Worm (Caenorhabditis elegans) whole organism, late embryonic: ENCODE data around the gene F35G12.12.
A peak's percentile ranks its signal among the peaks of the same experiment; 100 is the strongest.

ENCODE experiments used
- C08G9.2 ChIP-seq: sonication (generic microtip); optimal IDR thresholded peaks from 2 replicates; lab custom pipeline; 2016; ENCODE audit warnings: mild to moderate bottlenecking, missing genetic modification characterization, moderate library complexity, missing compliant biosample characterization
- F13H6.1 ChIP-seq: sonication (generic microtip); optimal IDR thresholded peaks from 2 replicates; lab custom pipeline; 2016; ENCODE audit warnings: missing genetic modification characterization, missing compliant biosample characterization
- K09A11.1 ChIP-seq: sonication (generic microtip); optimal IDR thresholded peaks from 2 replicates; lab custom pipeline; 2017; ENCODE audit warnings: antibody characterized with exemption, mild to moderate bottlenecking, missing genetic modification characterization, missing compliant biosample characterization; ENCODE audit not compliant: insufficient read depth
- Y22D7AL.16 ChIP-seq: sonication (generic microtip); optimal IDR thresholded peaks from 2 replicates; lab custom pipeline; 2016; ENCODE audit warnings: missing genetic modification characterization, missing compliant biosample characterization
- ceh-14 ChIP-seq: sonication (generic microtip); optimal IDR thresholded peaks from 2 replicates; lab custom pipeline; 2016; ENCODE audit warnings: missing genotype, missing genetic modification characterization, missing compliant biosample characterization
- ceh-18 ChIP-seq: sonication (generic microtip); optimal IDR thresholded peaks from 2 replicates; lab custom pipeline; 2016; ENCODE audit warnings: missing genetic modification characterization, missing compliant biosample characterization
- ceh-19 ChIP-seq: fragments of 200-800 bp; sonication (Bioruptor generic); optimal IDR thresholded peaks from 2 replicates; lab custom pipeline; 2018; ENCODE audit warnings: mild to moderate bottlenecking, missing genetic modification characterization, missing compliant biosample characterization
- ceh-22 ChIP-seq: sonication (generic microtip); optimal IDR thresholded peaks from 2 replicates; lab custom pipeline; 2017; ENCODE audit warnings: missing biosample characterization, missing genetic modification characterization
- ceh-30 ChIP-seq: fragments of 150-350 bp; optimal IDR thresholded peaks from 2 replicates; lab custom pipeline; 2014; ENCODE audit warnings: missing biosample characterization, missing genetic modification characterization
- ceh-31 ChIP-seq: sonication (generic microtip); optimal IDR thresholded peaks from 2 replicates; lab custom pipeline; 2016; ENCODE audit warnings: missing genetic modification characterization, missing compliant biosample characterization
- ceh-34 ChIP-seq: sonication (generic microtip); optimal IDR thresholded peaks from 2 replicates; lab custom pipeline; 2016; ENCODE audit warnings: mild to moderate bottlenecking, missing genetic modification characterization, missing compliant biosample characterization
- ceh-45 ChIP-seq: fragments of 200-800 bp; sonication (Bioruptor generic); IDR thresholded peaks from 2 replicates; pipeline ENCODE4 v1.3.6; 2022; ENCODE audit warnings: missing genetic modification reagents, missing genetic modification characterization, missing compliant biosample characterization
- ceh-48 ChIP-seq: sonication (generic microtip); optimal IDR thresholded peaks from 2 replicates; lab custom pipeline; 2016; ENCODE audit warnings: missing genetic modification characterization, inconsistent platforms, missing compliant biosample characterization
- ceh-6 ChIP-seq: fragments of 200-800 bp; sonication (Bioruptor generic); optimal IDR thresholded peaks from 2 replicates; lab custom pipeline; 2018; ENCODE audit warnings: mild to moderate bottlenecking, missing genetic modification characterization, missing compliant biosample characterization
- che-1 ChIP-seq: sonication (generic microtip); optimal IDR thresholded peaks from 2 replicates; lab custom pipeline; 2016; ENCODE audit warnings: mild to moderate bottlenecking, missing genetic modification characterization, missing compliant biosample characterization
- dmd-4 ChIP-seq: sonication (generic microtip); optimal IDR thresholded peaks from 2 replicates; lab custom pipeline; 2016; ENCODE audit warnings: borderline replicate concordance, missing genetic modification characterization, missing compliant biosample characterization
- elt-2 ChIP-seq: sonication (generic microtip); optimal IDR thresholded peaks from 2 replicates; lab custom pipeline; 2016; ENCODE audit warnings: missing genetic modification reagents, missing genetic modification characterization, missing compliant biosample characterization
- elt-4 ChIP-seq: sonication (generic microtip); optimal IDR thresholded peaks from 2 replicates; lab custom pipeline; 2016; ENCODE audit warnings: missing genetic modification characterization, missing compliant biosample characterization
- fax-1 ChIP-seq: sonication (generic microtip); optimal IDR thresholded peaks from 2 replicates; lab custom pipeline; 2016; ENCODE audit warnings: missing genotype, missing genetic modification characterization, missing compliant biosample characterization
- fkh-10 ChIP-seq: fragments of 150-350 bp; optimal IDR thresholded peaks from 2 replicates; lab custom pipeline; 2014; ENCODE audit warnings: missing biosample characterization, missing genetic modification reagents, missing genetic modification characterization
- hlh-15 ChIP-seq: sonication (generic microtip); optimal IDR thresholded peaks from 2 replicates; lab custom pipeline; 2016; ENCODE audit warnings: missing genetic modification characterization, missing compliant biosample characterization
- lim-6 ChIP-seq: sonication (generic microtip); optimal IDR thresholded peaks from 2 replicates; lab custom pipeline; 2016; ENCODE audit warnings: missing genetic modification characterization, missing compliant biosample characterization
- madf-2 ChIP-seq: sonication (generic microtip); optimal IDR thresholded peaks from 2 replicates; lab custom pipeline; 2017; ENCODE audit warnings: missing genetic modification characterization, missing compliant biosample characterization
- mec-3 ChIP-seq: sonication (generic microtip); optimal IDR thresholded peaks from 2 replicates; lab custom pipeline; 2016; ENCODE audit warnings: borderline replicate concordance, missing genetic modification characterization, missing compliant biosample characterization
- nfya-1 ChIP-seq: sonication (generic microtip); optimal IDR thresholded peaks from 2 replicates; lab custom pipeline; 2017; ENCODE audit warnings: missing genetic modification characterization, mild to moderate bottlenecking, missing compliant biosample characterization, antibody characterized with exemption, moderate library complexity
- npax-4 ChIP-seq: sonication (generic microtip); optimal IDR thresholded peaks from 2 replicates; lab custom pipeline; 2016; ENCODE audit warnings: missing genetic modification characterization, missing compliant biosample characterization
- pag-3 ChIP-seq: sonication (generic microtip); optimal IDR thresholded peaks from 2 replicates; lab custom pipeline; 2016; ENCODE audit warnings: missing compliant biosample characterization, missing genetic modification characterization, borderline replicate concordance
- pha-2 ChIP-seq: sonication (generic microtip); optimal IDR thresholded peaks from 2 replicates; lab custom pipeline; 2017; ENCODE audit warnings: mild to moderate bottlenecking, missing genetic modification characterization, missing compliant biosample characterization
- pros-1 ChIP-seq: fragments of 150-350 bp; optimal IDR thresholded peaks from 2 replicates; lab custom pipeline; 2014; ENCODE audit warnings: missing biosample characterization, missing genetic modification reagents, missing genetic modification characterization
- ref-2 ChIP-seq: sonication (generic microtip); optimal IDR thresholded peaks from 2 replicates; lab custom pipeline; 2016; ENCODE audit warnings: missing genetic modification characterization, missing compliant biosample characterization
- rnt-1 ChIP-seq: sonication (generic microtip); optimal IDR thresholded peaks from 2 replicates; lab custom pipeline; 2016; ENCODE audit warnings: missing genetic modification characterization, missing compliant biosample characterization
- sox-2 ChIP-seq: fragments of 200-800 bp; sonication (Bioruptor generic); IDR thresholded peaks from 2 replicates; pipeline ENCODE4 v1.3.6; 2022; ENCODE audit warnings: missing genetic modification reagents, missing genetic modification characterization, missing compliant biosample characterization
- syd-9 ChIP-seq: sonication (generic microtip); optimal IDR thresholded peaks from 2 replicates; lab custom pipeline; 2016; ENCODE audit warnings: mild to moderate bottlenecking, missing genetic modification characterization, moderate library complexity, missing compliant biosample characterization
- tbx-2 ChIP-seq: sonication (generic microtip); optimal IDR thresholded peaks from 2 replicates; lab custom pipeline; 2016; ENCODE audit warnings: missing genetic modification characterization, missing compliant biosample characterization
- tbx-7 ChIP-seq: sonication (generic microtip); optimal IDR thresholded peaks from 2 replicates; lab custom pipeline; 2016; ENCODE audit warnings: missing genotype, missing genetic modification characterization, missing compliant biosample characterization
- ttx-3 ChIP-seq: sonication (generic microtip); optimal IDR thresholded peaks from 2 replicates; lab custom pipeline; 2016; ENCODE audit warnings: missing genetic modification reagents, missing genetic modification characterization, missing compliant biosample characterization
- unc-42 ChIP-seq: sonication (generic microtip); optimal IDR thresholded peaks from 2 replicates; lab custom pipeline; 2016; ENCODE audit warnings: missing genotype, missing genetic modification characterization, missing compliant biosample characterization
- unc-55 ChIP-seq: sonication (generic microtip); optimal IDR thresholded peaks from 2 replicates; lab custom pipeline; 2017; ENCODE audit warnings: missing biosample characterization, missing genetic modification reagents, missing genetic modification characterization
- zip-5 ChIP-seq: sonication (generic microtip); optimal IDR thresholded peaks from 2 replicates; lab custom pipeline; 2016; ENCODE audit warnings: missing genetic modification characterization, missing compliant biosample characterization
- ztf-16 ChIP-seq: sonication (generic microtip); optimal IDR thresholded peaks from 2 replicates; lab custom pipeline; 2017; ENCODE audit warnings: missing genetic modification characterization, missing compliant biosample characterization

F35G12.12 gene

DNA sequence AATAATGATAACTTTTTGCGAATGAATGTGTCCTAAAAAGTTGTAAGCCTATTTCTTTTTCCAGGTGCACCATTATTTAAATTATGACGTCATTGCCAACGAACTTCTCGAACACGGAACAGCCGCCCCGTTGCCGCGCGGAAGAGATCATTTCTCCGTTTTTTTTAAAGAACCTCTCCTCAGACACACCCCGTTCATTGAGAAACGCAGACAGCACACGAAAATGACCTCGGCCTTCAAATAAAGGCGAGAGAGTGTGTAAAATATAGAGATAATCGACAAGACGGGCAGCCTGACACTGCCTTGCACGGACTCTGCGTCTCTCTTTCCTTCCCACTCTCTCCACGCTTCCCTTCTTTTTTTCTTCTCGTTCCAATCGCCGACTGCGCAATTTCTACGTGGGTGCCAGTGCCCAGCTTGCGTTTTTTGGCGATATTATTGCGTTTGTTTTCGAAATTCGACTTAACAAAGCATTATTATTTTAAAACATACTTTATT is 21.2 kb upstream of the F35G12.12 start (continued):
- TF ChIP-seq tbx-7 (tag; lab: Kevin White, UChicago) (no peak), unc-42 (tag; lab: Kevin White, UChicago) (peak; percentile 7), ztf-16 (tag; lab: Kevin White, UChicago) (no peak), fax-1 (tag; lab: Kevin White, UChicago) (no peak)

DNA sequence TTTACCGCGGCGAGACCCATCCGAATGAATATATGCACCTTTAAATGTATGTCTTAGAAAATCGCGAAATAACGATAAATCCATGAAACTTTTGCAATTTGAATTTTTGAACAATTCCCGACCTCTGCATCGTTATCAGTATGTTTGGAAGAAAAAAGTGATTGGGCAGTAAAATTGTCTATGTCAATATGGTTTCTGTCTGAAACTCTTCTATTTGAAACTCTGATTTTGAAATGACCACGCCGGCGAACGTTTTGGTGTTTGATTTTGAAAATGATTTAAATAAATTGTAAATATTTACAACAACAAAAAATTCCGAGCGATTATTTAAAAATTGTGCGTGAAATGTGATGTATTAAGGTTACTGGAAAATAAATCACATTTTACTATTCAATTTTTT is 20.3 kb upstream of the F35G12.12 start:
- no peak for TF ChIP-seq ceh-30 (tag; lab: Kevin White, UChicago)
- no peak for TF ChIP-seq pros-1 (tag; lab: Kevin White, UChicago)
- TF ChIP-seq ceh-22 (tag; lab: Kevin White, UChicago) = no peak
- peak; percentile 10 for TF ChIP-seq elt-2 (tag; lab: Kevin White, UChicago)
- TF ChIP-seq ceh-34 (tag; lab: Kevin White, UChicago) = no peak
- TF ChIP-seq ceh-45 (GFP tag; lab: Robert Waterston, UW) = no peak
- TF ChIP-seq ceh-6 (GFP tag; lab: Kevin White, UChicago) = no peak

DNA sequence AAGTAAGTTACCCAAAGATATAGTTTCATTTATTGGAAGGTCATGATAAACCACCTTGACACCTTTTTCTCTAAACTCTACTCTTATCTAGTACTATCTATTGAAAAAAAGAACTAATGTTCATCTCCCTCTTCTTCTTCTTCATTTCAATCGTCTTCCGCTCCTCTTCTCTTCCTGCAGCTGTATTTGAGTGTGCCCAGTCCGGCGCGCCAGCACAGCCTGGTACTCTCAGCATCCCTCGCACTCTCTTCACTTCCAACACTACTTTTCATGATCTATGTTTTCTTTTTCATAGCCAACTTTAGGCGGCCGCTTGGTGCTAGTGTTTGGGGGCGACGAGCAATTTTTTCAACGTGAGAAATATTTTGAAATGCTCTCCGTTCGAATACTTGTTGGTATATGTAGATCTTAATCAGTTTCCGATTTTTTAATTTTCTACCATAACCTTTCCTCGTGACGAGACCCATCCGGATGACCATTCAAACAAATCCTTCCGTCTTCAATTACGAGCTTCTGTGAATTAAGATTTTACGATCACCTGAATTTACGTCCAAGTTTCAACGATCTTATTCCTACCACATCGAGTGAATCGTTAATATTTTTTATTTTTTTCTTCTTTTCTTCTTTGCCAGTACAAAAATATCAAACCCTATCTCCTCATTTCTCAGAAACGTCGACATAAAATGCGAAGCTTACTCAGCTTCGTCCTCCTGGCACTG is 19.4 kb upstream of the F35G12.12 start, which contains the start of gene pan-1:
Gene pan-1, plus strand, starts transcription at position 669 of the 719 bp plus-strand sequence.
- TF ChIP-seq nfya-1 (tag; lab: Kevin White, UChicago) = peak; percentile 42
- peak; percentile 11 for TF ChIP-seq tbx-2 (tag; lab: Kevin White, UChicago)
- no peak for TF ChIP-seq ref-2 (tag; lab: Kevin White, UChicago)
- TF ChIP-seq Y22D7AL.16 (tag; lab: Kevin White, UChicago) = no peak
- TF ChIP-seq ceh-31 = peak; percentile 8
- TF ChIP-seq ceh-34 (tag; lab: Kevin White, UChicago) = peak; percentile 8

DNA sequence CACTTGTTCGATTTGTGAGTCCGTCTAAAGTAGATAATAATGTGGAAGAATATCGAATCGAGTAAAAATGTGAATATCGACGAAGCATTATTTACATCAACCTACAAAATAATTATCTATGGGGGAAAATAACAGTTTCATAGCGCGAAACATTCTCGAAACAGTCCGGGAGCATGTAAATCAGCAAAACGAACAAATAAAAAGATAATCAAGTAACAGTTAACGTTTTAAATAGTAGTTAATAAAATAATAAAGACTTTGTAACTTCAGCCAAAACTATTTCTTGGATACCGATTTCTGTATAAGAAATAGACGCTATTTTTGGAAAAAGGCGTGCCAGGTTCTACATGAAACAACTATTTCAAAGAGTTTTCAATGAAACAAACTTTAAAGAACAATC is 13.6 kb upstream of the F35G12.12 start, which contains the start of gene mlcd-1:
Gene mlcd-1, minus strand, starts transcription at position 101 of the 400 bp plus-strand sequence.
- TF ChIP-seq che-1 (no peak), pag-3 (no peak), mec-3 (tag; lab: Kevin White, UChicago) (no peak), ceh-19 (no peak), ceh-48 (tag; lab: Kevin White, UChicago) (no peak), K09A11.1 (no peak), lim-6 (tag; lab: Kevin White, UChicago) (no peak), unc-55 (no peak), unc-42 (tag; lab: Kevin White, UChicago) (no peak)
- TF ChIP-seq, all 69 proteins: peak for 0

DNA sequence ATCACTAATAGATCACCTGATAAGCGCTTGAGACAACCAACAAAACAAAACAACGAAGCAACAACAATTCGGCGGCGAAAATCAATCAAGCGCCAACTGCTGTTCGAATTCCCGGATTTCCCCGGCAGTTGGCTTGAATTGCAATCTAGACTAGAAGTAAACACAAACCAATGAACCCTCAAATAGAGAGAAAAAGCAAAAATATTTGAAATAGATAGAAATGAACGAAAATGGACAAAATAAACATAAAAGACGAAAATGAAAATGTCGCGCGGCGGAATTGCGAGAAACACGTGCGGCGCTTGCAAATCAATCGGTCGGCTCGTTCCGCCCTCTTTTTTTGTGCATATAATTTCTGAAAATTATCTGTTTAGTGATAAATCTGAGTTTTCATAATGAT is 13.1 kb upstream of the F35G12.12 start, which contains the start of gene idhg-1:
Gene idhg-1, plus strand, starts transcription at position 343 of the 400 bp plus-strand sequence.
- TF ChIP-seq fkh-10 (GFP tag; lab: Kevin White, UChicago) (peak; percentile 90), pag-3 (peak; percentile 93), lim-6 (tag; lab: Kevin White, UChicago) (peak; percentile 95), dmd-4 (peak; percentile 94), unc-42 (tag; lab: Kevin White, UChicago) (peak; percentile 67), hlh-15 (tag; lab: Kevin White, UChicago) (peak; percentile 97), nfya-1 (tag; lab: Kevin White, UChicago) (peak; percentile 96), syd-9 (tag; lab: Kevin White, UChicago) (peak; percentile 98), F13H6.1 (peak; percentile 99), unc-55 (no peak), ceh-30 (tag; lab: Kevin White, UChicago) (peak; percentile 48), ceh-34 (tag; lab: Kevin White, UChicago) (peak; percentile 98), tbx-7 (tag; lab: Kevin White, UChicago) (peak; percentile 83), rnt-1 (tag; lab: Kevin White, UChicago) (peak; percentile 94), pha-2 (peak; percentile 94), npax-4 (tag; lab: Kevin White, UChicago) (peak; percentile 94), sox-2 (GFP tag; lab: Robert Waterston, UW) (peak; percentile 67), tbx-2 (tag; lab: Kevin White, UChicago) (peak; percentile 99), ceh-45 (GFP tag; lab: Robert Waterston, UW) (peak; percentile 85), ceh-14 (tag; lab: Kevin White, UChicago) (peak; percentile 99), ceh-19 (peak; percentile 96), C08G9.2 (tag; lab: Kevin White, UChicago) (peak; percentile 95), elt-2 (tag; lab: Kevin White, UChicago) (peak; percentile 99), Y22D7AL.16 (tag; lab: Kevin White, UChicago) (peak; percentile 91), ttx-3 (tag; lab: Kevin White, UChicago) (peak; percentile 97), elt-4 (tag; lab: Kevin White, UChicago) (peak; percentile 99), zip-5 (peak; percentile 94), ceh-18 (tag; lab: Kevin White, UChicago) (peak; percentile 90), madf-2 (tag; lab: Kevin White, UChicago) (peak; percentile 94), pros-1 (tag; lab: Kevin White, UChicago) (no peak)
